Worm (Caenorhabditis elegans) whole organism, L3 larva: ENCODE data around the gene lec-5.

Source experiments
- R02D3.7 ChIP-seq: fragments of 150-350 bp; optimal IDR thresholded peaks from 2 replicates; lab custom pipeline; 2014; ENCODE audit warnings: missing biosample characterization, missing genetic modification characterization
- ZK546.5 ChIP-seq: sonication (generic microtip); optimal IDR thresholded peaks from 2 replicates; lab custom pipeline; 2017; ENCODE audit warnings: missing biosample characterization, missing genetic modification characterization
- aly-2 ChIP-seq: fragments of 150-350 bp; optimal IDR thresholded peaks from 2 replicates; lab custom pipeline; 2014; ENCODE audit warnings: missing biosample characterization, missing genetic modification characterization
- ceh-16 ChIP-seq: sonication (generic microtip); optimal IDR thresholded peaks from 2 replicates; lab custom pipeline; 2017; ENCODE audit warnings: missing biosample characterization, missing genetic modification characterization
- ceh-28 ChIP-seq: fragments of 150-350 bp; optimal IDR thresholded peaks from 2 replicates; lab custom pipeline; 2014; ENCODE audit warnings: missing biosample characterization, missing genetic modification reagents, missing genetic modification characterization
- ceh-82 ChIP-seq: fragments of 150-350 bp; optimal IDR thresholded peaks from 2 replicates; lab custom pipeline; 2014; ENCODE audit warnings: missing biosample characterization, missing genetic modification characterization
- ceh-9 ChIP-seq: sonication (generic microtip); optimal IDR thresholded peaks from 2 replicates; lab custom pipeline; 2018; ENCODE audit warnings: missing biosample characterization, missing genetic modification characterization
- daf-12 ChIP-seq: fragments of 150-350 bp; optimal IDR thresholded peaks from 2 replicates; lab custom pipeline; 2014; ENCODE audit warnings: missing biosample characterization, missing genetic modification reagents, missing genetic modification characterization
- egl-27 ChIP-seq: sonication (generic microtip); optimal IDR thresholded peaks from 4 replicates; lab custom pipeline; 2017; ENCODE audit warnings: missing biosample characterization, missing genetic modification reagents, missing genetic modification characterization
- elt-2 ChIP-seq: sonication (generic microtip); optimal IDR thresholded peaks from 2 replicates; lab custom pipeline; 2016; ENCODE audit warnings: missing genetic modification reagents, mild to moderate bottlenecking, missing genetic modification characterization, missing compliant biosample characterization
- elt-3 ChIP-seq, 3 experiments: fragments of 150-350 bp in 1 of 3; sonication (generic microtip) in 2 of 3; optimal IDR thresholded peaks; 2 replicates in 2 of 3; 4 replicates in 1 of 3; lab custom pipeline; 2014 to 2017; ENCODE audit warnings: missing biosample characterization in 3 of 3, missing genetic modification characterization in 3 of 3
- fkh-10 ChIP-seq: sonication (generic microtip); optimal IDR thresholded peaks from 2 replicates; lab custom pipeline; 2017; ENCODE audit warnings: missing biosample characterization, missing genetic modification reagents, missing genetic modification characterization
- fos-1 ChIP-seq: fragments of 150-350 bp; optimal IDR thresholded peaks from 2 replicates; lab custom pipeline; 2014; ENCODE audit warnings: missing biosample characterization, missing genetic modification characterization
- hmg-11 ChIP-seq: sonication (generic microtip); optimal IDR thresholded peaks from 2 replicates; lab custom pipeline; 2016; ENCODE audit warnings: missing genetic modification characterization, missing compliant biosample characterization
- jun-1 ChIP-seq: fragments of 150-350 bp; optimal IDR thresholded peaks from 2 replicates; lab custom pipeline; 2014; ENCODE audit warnings: missing biosample characterization, missing genetic modification reagents, missing genetic modification characterization
- lin-15B ChIP-seq: fragments of 150-350 bp; optimal IDR thresholded peaks from 2 replicates; lab custom pipeline; 2014; ENCODE audit warnings: missing biosample characterization, missing genetic modification characterization
- lin-39 ChIP-seq: fragments of 150-350 bp; optimal IDR thresholded peaks from 2 replicates; lab custom pipeline; 2018; ENCODE audit warnings: missing biosample characterization, missing genetic modification reagents, missing genetic modification characterization
- lsy-12 ChIP-seq: sonication (generic microtip); optimal IDR thresholded peaks from 2 replicates; lab custom pipeline; 2016; ENCODE audit warnings: mild to moderate bottlenecking, missing genetic modification characterization, missing compliant biosample characterization
- mdl-1 ChIP-seq: fragments of 150-350 bp; optimal IDR thresholded peaks from 2 replicates; lab custom pipeline; 2014; ENCODE audit warnings: missing biosample characterization, missing genetic modification characterization
- mml-1 ChIP-seq: fragments of 150-350 bp; sonication (generic microtip); optimal IDR thresholded peaks from 3 replicates; lab custom pipeline; 2014; ENCODE audit warnings: missing biosample characterization, missing genetic modification characterization
- nfya-1 ChIP-seq: sonication (generic microtip); optimal IDR thresholded peaks from 2 replicates; lab custom pipeline; 2017; ENCODE audit warnings: missing genetic modification characterization, mild to moderate bottlenecking, missing compliant biosample characterization, antibody characterized with exemption, moderate library complexity; ENCODE audit not compliant: insufficient read depth
- nhr-12 ChIP-seq: fragments of 150-350 bp; optimal IDR thresholded peaks from 2 replicates; lab custom pipeline; 2014; ENCODE audit warnings: missing biosample characterization, missing genetic modification characterization
- nhr-23 ChIP-seq: fragments of 150-350 bp; optimal IDR thresholded peaks from 2 replicates; lab custom pipeline; 2014; ENCODE audit warnings: missing biosample characterization, missing genetic modification reagents, missing genetic modification characterization
- nhr-237 ChIP-seq: fragments of 150-350 bp; optimal IDR thresholded peaks from 2 replicates; lab custom pipeline; 2014; ENCODE audit warnings: missing biosample characterization, missing genetic modification characterization
- nhr-25 ChIP-seq: sonication (generic microtip); optimal IDR thresholded peaks from 2 replicates; lab custom pipeline; 2017; ENCODE audit warnings: missing biosample characterization, missing genetic modification characterization
- nhr-28 ChIP-seq: fragments of 150-350 bp; optimal IDR thresholded peaks from 2 replicates; lab custom pipeline; 2014; ENCODE audit warnings: missing biosample characterization, missing genetic modification characterization
- nhr-43 ChIP-seq: sonication (generic microtip); optimal IDR thresholded peaks from 2 replicates; lab custom pipeline; 2016; ENCODE audit warnings: mild to moderate bottlenecking, missing genetic modification characterization, missing compliant biosample characterization; ENCODE audit not compliant: poor library complexity, severe bottlenecking
- nhr-67 ChIP-seq: fragments of 150-350 bp; optimal IDR thresholded peaks from 2 replicates; lab custom pipeline; 2014; ENCODE audit warnings: missing biosample characterization, missing genetic modification characterization
- nhr-76 ChIP-seq: fragments of 150-350 bp; sonication (generic microtip); optimal IDR thresholded peaks from 5 replicates; lab custom pipeline; 2014; ENCODE audit warnings: missing biosample characterization, missing genetic modification characterization
- nhr-77 ChIP-seq: fragments of 150-350 bp; optimal IDR thresholded peaks from 2 replicates; lab custom pipeline; 2014; ENCODE audit warnings: missing biosample characterization, missing genetic modification characterization
- pha-4 ChIP-seq: fragments of 150-350 bp; optimal IDR thresholded peaks from 2 replicates; lab custom pipeline; 2014; ENCODE audit warnings: missing biosample characterization, missing genetic modification reagents, missing genetic modification characterization
- sea-2 ChIP-seq: fragments of 150-350 bp; sonication (generic microtip); optimal IDR thresholded peaks from 4 replicates; lab custom pipeline; 2014; ENCODE audit warnings: missing biosample characterization, missing genetic modification reagents, missing genetic modification characterization
- snpc-4 ChIP-seq: fragments of 150-350 bp; optimal IDR thresholded peaks from 2 replicates; lab custom pipeline; 2014; ENCODE audit warnings: missing biosample characterization, missing genetic modification characterization
- unc-62 ChIP-seq: fragments of 150-350 bp; sonication (generic microtip); optimal IDR thresholded peaks from 4 replicates; lab custom pipeline; 2014; ENCODE audit warnings: missing biosample characterization, missing genetic modification reagents, missing genetic modification characterization
- zag-1 ChIP-seq: fragments of 150-350 bp; optimal IDR thresholded peaks from 2 replicates; lab custom pipeline; 2014; ENCODE audit warnings: missing biosample characterization, missing genetic modification characterization
- ztf-4 ChIP-seq: fragments of 150-350 bp; optimal IDR thresholded peaks from 2 replicates; lab custom pipeline; 2014; ENCODE audit warnings: missing biosample characterization, missing genetic modification characterization

Gene lec-5

ce11 chrII:5841053-5841547 lies at the start of gene lec-5:
Gene lec-5 (minus strand): TSS chrII:5841103.
- TF ChIP-seq lin-39 (tag; lab: Kevin White, UChicago) (peak; percentile 9), ztf-4 (tag; lab: Kevin White, UChicago) (no peak)

- TF ChIP-seq elt-2 (tag; lab: Kevin White, UChicago), result no peak
- no peak for TF ChIP-seq sea-2 (GFP tag; lab: Kevin White, UChicago)
- TF ChIP-seq nhr-23, result no peak
- no peak for TF ChIP-seq ZK546.5 (tag; lab: Kevin White, UChicago)
- TF ChIP-seq hmg-11 (tag; lab: Kevin White, UChicago), result no peak
- TF ChIP-seq nhr-67 (tag; lab: Kevin White, UChicago), result no peak
- TF ChIP-seq nhr-77, result no peak
- no peak for TF ChIP-seq nhr-237 (tag; lab: Kevin White, UChicago)
- no peak for TF ChIP-seq R02D3.7 (tag; lab: Kevin White, UChicago)
- no peak for TF ChIP-seq unc-62 (GFP tag; lab: Kevin White, UChicago)
- TF ChIP-seq lin-15B (tag; lab: Kevin White, UChicago), result no peak
- TF ChIP-seq nfya-1 (tag; lab: Kevin White, UChicago), result no peak
- no peak for TF ChIP-seq mml-1
- no peak for TF ChIP-seq nhr-25 (tag; lab: Kevin White, UChicago)
- no peak for TF ChIP-seq egl-27 (tag; lab: Kevin White, UChicago)
- TF ChIP-seq aly-2 (tag; lab: Kevin White, UChicago), result no peak
- no peak for TF ChIP-seq fos-1 (tag; lab: Kevin White, UChicago)
- TF ChIP-seq nhr-12 (tag; lab: Kevin White, UChicago), result no peak
- TF ChIP-seq mdl-1 (tag; lab: Kevin White, UChicago), result no peak
- no peak for TF ChIP-seq lsy-12
- TF ChIP-seq, all 47 proteins: peak for 0
These were observed 48.7 kb upstream of the lec-5 start for ce11 chrII:5889417-5890139.

- peak; percentile 72 for TF ChIP-seq nhr-23
- no peak for TF ChIP-seq ceh-16
- TF ChIP-seq zag-1 (tag; lab: Kevin White, UChicago), result no peak
- TF ChIP-seq lin-15B (tag; lab: Kevin White, UChicago), result no peak
- TF ChIP-seq hmg-11 (tag; lab: Kevin White, UChicago), result no peak
- no peak for TF ChIP-seq snpc-4 (tag; lab: Kevin White, UChicago)
- peak; percentile 17 for TF ChIP-seq pha-4 (tag; lab: Kevin White, UChicago)
- TF ChIP-seq sea-2 (GFP tag; lab: Kevin White, UChicago), result no peak
- TF ChIP-seq elt-2 (tag; lab: Kevin White, UChicago), result peak; percentile 67
- TF ChIP-seq nfya-1 (tag; lab: Kevin White, UChicago), result peak; percentile 56
- TF ChIP-seq unc-62 (GFP tag; lab: Kevin White, UChicago), result no peak
- TF ChIP-seq elt-3 (tag; optimal IDR thresholded peaks at IDR 0.05; lab: Kevin White, UChicago), result peak in 1 of 3 experiments; percentile 53
- TF ChIP-seq ceh-82, result no peak
- TF ChIP-seq ceh-28 (tag; lab: Kevin White, UChicago), result peak; percentile 60
- no peak for TF ChIP-seq jun-1 (tag; lab: Kevin White, UChicago)
- TF ChIP-seq nhr-25 (tag; lab: Kevin White, UChicago), result peak; percentile 96
- TF ChIP-seq mml-1, result no peak
- TF ChIP-seq nhr-43 (tag; lab: Kevin White, UChicago), result peak; percentile 77
- no peak for TF ChIP-seq fkh-10 (GFP tag; lab: Kevin White, UChicago)
- no peak for TF ChIP-seq nhr-28 (tag; lab: Kevin White, UChicago)
- TF ChIP-seq, all 47 proteins: peak for 8
These were observed 45.2 kb upstream of the lec-5 start for ce11 chrII:5885966-5886621.

- TF ChIP-seq nhr-76 (tag; lab: Kevin White, UChicago), result no peak
- TF ChIP-seq nfya-1 (tag; lab: Kevin White, UChicago), result no peak
- no peak for TF ChIP-seq daf-12 (tag; lab: Kevin White, UChicago)
- no peak for TF ChIP-seq egl-27 (tag; lab: Kevin White, UChicago)
- TF ChIP-seq ceh-9, result no peak
- TF ChIP-seq unc-62 (GFP tag; lab: Kevin White, UChicago), result no peak
These were observed 43.3 kb upstream of the lec-5 start, which contains the start of gene rfip-1 for ce11 chrII:5884252-5884651. Gene rfip-1 (plus strand): TSS chrII:5884552.
